Fruit fly (Drosophila melanogaster) whole organism, embryonic: ENCODE measurements around the gene Egfrap.

ENCODE experiments used
- ATbp ChIP-seq: fragments of 200-800 bp; sonication (Bioruptor generic); optimal IDR thresholded peaks from 2 replicates; lab custom pipeline; 2017; ENCODE audit warnings: missing biosample characterization, mild to moderate bottlenecking, missing genetic modification characterization, missing genetic modification reagents
- CG10366 ChIP-seq: fragments of 200-800 bp; sonication (Bioruptor generic); IDR thresholded peaks from 2 replicates; pipeline ENCODE4 v1.3.6; 2022; ENCODE audit warnings: missing biosample characterization, missing genetic modification characterization
- CG10565 ChIP-seq: fragments of 200-800 bp; sonication (Bioruptor generic); optimal IDR thresholded peaks from 3 replicates; lab custom pipeline; 2016; ENCODE audit warnings: missing biosample characterization, mild to moderate bottlenecking, missing genetic modification characterization
- CG14050 ChIP-seq: fragments of 200-800 bp; sonication (Bioruptor generic); IDR thresholded peaks from 3 replicates; pipeline ENCODE4 v1.3.6; 2022; ENCODE audit warnings: missing biosample characterization, missing genetic modification characterization
- CG14441 ChIP-seq: fragments of 200-800 bp; sonication (Bioruptor generic); IDR thresholded peaks from 2 replicates; pipeline ENCODE4 v1.3.6; 2022; ENCODE audit warnings: missing biosample characterization, missing genetic modification characterization
- CG17361 ChIP-seq: fragments of 200-800 bp; sonication (Bioruptor generic); IDR thresholded peaks from 3 replicates; pipeline ENCODE4 v1.3.6; 2022; ENCODE audit warnings: missing biosample characterization, missing genetic modification characterization
- CG17912 ChIP-seq: fragments of 200-800 bp; sonication (Bioruptor generic); optimal IDR thresholded peaks from 2 replicates; lab custom pipeline; 2018; ENCODE audit warnings: missing biosample characterization, mild to moderate bottlenecking, missing genetic modification characterization
- CG18599 ChIP-seq: fragments of 200-800 bp; sonication (Bioruptor generic); optimal IDR thresholded peaks from 3 replicates; lab custom pipeline; 2017; ENCODE audit warnings: missing biosample characterization, missing genetic modification characterization, mild to moderate bottlenecking, moderate library complexity, missing genetic modification reagents
- CG30020 ChIP-seq: fragments of 200-800 bp; optimal IDR thresholded peaks from 2 replicates; lab custom pipeline; 2019; ENCODE audit warnings: missing biosample characterization, mild to moderate bottlenecking, missing genetic modification characterization, moderate library complexity
- CG3163 ChIP-seq: fragments of 200-800 bp; sonication (Bioruptor generic); optimal IDR thresholded peaks from 3 replicates; lab custom pipeline; 2016; ENCODE audit warnings: missing biosample characterization, missing genetic modification characterization
- CG3281 ChIP-seq: fragments of 200-800 bp; sonication (Bioruptor generic); optimal IDR thresholded peaks from 3 replicates; lab custom pipeline; 2017; ENCODE audit warnings: missing biosample characterization, mild to moderate bottlenecking, missing genetic modification characterization
- CG3838 ChIP-seq: fragments of 200-800 bp; sonication (Bioruptor generic); optimal IDR thresholded peaks from 3 replicates; lab custom pipeline; 2016; ENCODE audit warnings: missing biosample characterization, missing genetic modification characterization
- CG4360 ChIP-seq: fragments of 200-800 bp; sonication (Bioruptor generic); IDR thresholded peaks from 2 replicates; pipeline ENCODE4 v1.3.6; 2022; ENCODE audit warnings: missing biosample characterization, missing genetic modification characterization
- CG6813 ChIP-seq: fragments of 200-800 bp; sonication (Bioruptor generic); optimal IDR thresholded peaks from 2 replicates; lab custom pipeline; 2017; ENCODE audit warnings: missing biosample characterization, missing genetic modification characterization, mild to moderate bottlenecking, moderate library complexity, missing genetic modification reagents
- CG6854 ChIP-seq: fragments of 200-800 bp; sonication (Bioruptor generic); optimal IDR thresholded peaks from 3 replicates; lab custom pipeline; 2017; ENCODE audit warnings: missing biosample characterization, mild to moderate bottlenecking, missing genetic modification characterization
- CG7372 ChIP-seq: fragments of 200-800 bp; sonication (Bioruptor generic); IDR thresholded peaks from 2 replicates; pipeline ENCODE4 v1.3.6; 2022; ENCODE audit warnings: missing biosample characterization, missing genetic modification characterization
- CG7745 ChIP-seq: fragments of 200-800 bp; sonication (Bioruptor generic); optimal IDR thresholded peaks from 2 replicates; lab custom pipeline; 2018; ENCODE audit warnings: missing biosample characterization, mild to moderate bottlenecking, missing genetic modification characterization, moderate library complexity
- CG7987 ChIP-seq: fragments of 200-800 bp; sonication (Bioruptor generic); optimal IDR thresholded peaks from 2 replicates; lab custom pipeline; 2018; ENCODE audit warnings: missing biosample characterization, mild to moderate bottlenecking, missing genetic modification characterization, moderate library complexity
- CHES-1-like ChIP-seq: fragments of 200-800 bp; sonication (Bioruptor generic); optimal IDR thresholded peaks from 2 replicates; lab custom pipeline; 2016; ENCODE audit warnings: missing biosample characterization, missing genetic modification characterization
- Dbx ChIP-seq: fragments of 200-800 bp; sonication (Bioruptor generic); IDR thresholded peaks from 3 replicates; pipeline ENCODE4 v1.3.6; 2022; ENCODE audit warnings: missing biosample characterization, missing genetic modification characterization
- Elba2 ChIP-seq: fragments of 200-800 bp; sonication (Bioruptor generic); optimal IDR thresholded peaks from 3 replicates; lab custom pipeline; 2016; ENCODE audit warnings: missing biosample characterization, missing genetic modification characterization
- Fer2 ChIP-seq: fragments of 200-800 bp; sonication (Bioruptor generic); optimal IDR thresholded peaks from 2 replicates; lab custom pipeline; 2018; ENCODE audit warnings: missing biosample characterization, mild to moderate bottlenecking, missing genetic modification characterization, moderate library complexity
- Hmr ChIP-seq: fragments of 200-800 bp; sonication (Bioruptor generic); optimal IDR thresholded peaks from 3 replicates; lab custom pipeline; 2017; ENCODE audit warnings: mild to moderate bottlenecking, missing biosample characterization, missing genetic modification reagents, missing genetic modification characterization
- Hr51 ChIP-seq, 2 experiments: fragments of 200-800 bp; sonication (Bioruptor generic); optimal IDR thresholded peaks; 2 replicates in 1 of 2; 3 replicates in 1 of 2; lab custom pipeline; 2016 to 2018; ENCODE audit warnings: missing biosample characterization in 2 of 2, missing genetic modification characterization in 2 of 2, mild to moderate bottlenecking in 1 of 2, moderate library complexity in 1 of 2
- Kr ChIP-seq: fragments of 200-800 bp; sonication (Bioruptor generic); optimal IDR thresholded peaks from 2 replicates; lab custom pipeline; 2017; ENCODE audit warnings: missing biosample characterization, mild to moderate bottlenecking, missing genetic modification characterization
- Ptx1 ChIP-seq: fragments of 200-800 bp; sonication (Bioruptor generic); IDR thresholded peaks from 2 replicates; pipeline ENCODE4 v1.3.6; 2022; ENCODE audit warnings: missing biosample characterization, missing genetic modification characterization
- Rfx ChIP-seq: fragments of 200-800 bp; sonication (Bioruptor generic); IDR thresholded peaks from 2 replicates; pipeline ENCODE4 v1.3.6; 2022; ENCODE audit warnings: missing biosample characterization, missing genetic modification characterization
- Scr ChIP-seq: fragments of 200-800 bp; sonication (Bioruptor generic); IDR thresholded peaks from 2 replicates; pipeline ENCODE4 v1.3.6; 2022; ENCODE audit warnings: missing biosample characterization, missing genetic modification characterization; ENCODE audit not compliant: partially characterized antibody
- Side ChIP-seq: fragments of 200-800 bp; sonication (Bioruptor generic); optimal IDR thresholded peaks from 2 replicates; lab custom pipeline; 2016; ENCODE audit warnings: missing biosample characterization, missing genetic modification characterization
- ac ChIP-seq: fragments of 200-800 bp; sonication (Bioruptor generic); optimal IDR thresholded peaks from 3 replicates; lab custom pipeline; 2017; ENCODE audit warnings: missing biosample characterization, mild to moderate bottlenecking, missing genetic modification characterization
- al ChIP-seq: fragments of 200-800 bp; sonication (Bioruptor generic); IDR thresholded peaks from 2 replicates; pipeline ENCODE4 v1.3.6; 2022; ENCODE audit warnings: missing biosample characterization, missing genetic modification characterization
- aop ChIP-seq: fragments of 200-800 bp; sonication (Bioruptor generic); IDR thresholded peaks from 2 replicates; pipeline ENCODE4 v1.3.6; 2022; ENCODE audit warnings: missing biosample characterization, missing genetic modification characterization
- ato ChIP-seq: fragments of 200-800 bp; sonication (Bioruptor generic); IDR thresholded peaks from 2 replicates; pipeline ENCODE4 v1.3.6; 2022; ENCODE audit warnings: missing biosample characterization, missing genetic modification characterization; ENCODE audit not compliant: partially characterized antibody
- bsh ChIP-seq, 2 experiments: fragments of 200-800 bp; sonication (Bioruptor generic); optimal IDR thresholded peaks; 2 replicates each; lab custom pipeline; 2017 to 2018; ENCODE audit warnings: mild to moderate bottlenecking in 2 of 2, missing biosample characterization in 2 of 2, missing genetic modification characterization in 2 of 2, moderate library complexity in 1 of 2
- chn ChIP-seq: fragments of 200-800 bp; sonication (Bioruptor generic); optimal IDR thresholded peaks from 2 replicates; lab custom pipeline; 2016; ENCODE audit warnings: missing biosample characterization, missing genetic modification characterization
- ci ChIP-seq: fragments of 200-800 bp; sonication (Bioruptor generic); IDR thresholded peaks from 3 replicates; pipeline ENCODE4 v1.3.6; 2022; ENCODE audit warnings: missing biosample characterization, missing genetic modification characterization
- eyg ChIP-seq: fragments of 200-800 bp; sonication (Bioruptor generic); optimal IDR thresholded peaks from 3 replicates; lab custom pipeline; 2016; ENCODE audit warnings: missing biosample characterization, missing genetic modification characterization
- fd102C ChIP-seq: fragments of 200-800 bp; sonication (Bioruptor generic); optimal IDR thresholded peaks from 2 replicates; lab custom pipeline; 2018; ENCODE audit warnings: missing biosample characterization, mild to moderate bottlenecking, missing genetic modification characterization, moderate library complexity
- her ChIP-seq: fragments of 200-800 bp; sonication (Bioruptor generic); optimal IDR thresholded peaks from 2 replicates; lab custom pipeline; 2016; ENCODE audit warnings: missing biosample characterization, missing genetic modification characterization
- insv ChIP-seq, 2 experiments: fragments of 200-800 bp; sonication (Bioruptor generic); optimal IDR thresholded peaks; 3 replicates each; lab custom pipeline; 2016 to 2018; ENCODE audit warnings: missing biosample characterization in 2 of 2, missing genetic modification characterization in 2 of 2
- knrl ChIP-seq: fragments of 200-800 bp; sonication (Bioruptor generic); IDR thresholded peaks from 3 replicates; pipeline ENCODE4 v1.3.6; 2022; ENCODE audit warnings: missing biosample characterization, missing genetic modification characterization; ENCODE audit not compliant: partially characterized antibody
- lbe ChIP-seq: fragments of 200-800 bp; sonication (Bioruptor generic); optimal IDR thresholded peaks from 2 replicates; lab custom pipeline; 2016; ENCODE audit warnings: missing biosample characterization, mild to moderate bottlenecking, missing genetic modification characterization
- nmo ChIP-seq: fragments of 200-800 bp; sonication (Bioruptor generic); optimal IDR thresholded peaks from 2 replicates; lab custom pipeline; 2018; ENCODE audit warnings: missing biosample characterization, mild to moderate bottlenecking, missing genetic modification characterization, moderate library complexity
- onecut ChIP-seq: fragments of 200-800 bp; sonication (Bioruptor generic); IDR thresholded peaks from 2 replicates; pipeline ENCODE4 v1.3.6; 2022; ENCODE audit warnings: missing biosample characterization, missing genetic modification characterization
- phol ChIP-seq: fragments of 200-800 bp; sonication (Bioruptor generic); optimal IDR thresholded peaks from 3 replicates; lab custom pipeline; 2018; ENCODE audit warnings: missing biosample characterization, mild to moderate bottlenecking, missing genetic modification characterization, moderate library complexity
- row ChIP-seq: fragments of 200-800 bp; sonication (Bioruptor generic); IDR thresholded peaks from 3 replicates; pipeline ENCODE4 v1.3.6; 2022; ENCODE audit warnings: missing biosample characterization, missing genetic modification characterization
- toy ChIP-seq: fragments of 200-800 bp; sonication (Bioruptor generic); IDR thresholded peaks from 2 replicates; pipeline ENCODE4 v1.3.6; 2022; ENCODE audit warnings: missing biosample characterization, missing genetic modification characterization
- unc-4 ChIP-seq: fragments of 200-800 bp; sonication (Bioruptor generic); IDR thresholded peaks from 2 replicates; pipeline ENCODE4 v1.3.6; 2022; ENCODE audit warnings: missing biosample characterization, missing genetic modification characterization; ENCODE audit not compliant: partially characterized antibody

Egfrap gene

DNA sequence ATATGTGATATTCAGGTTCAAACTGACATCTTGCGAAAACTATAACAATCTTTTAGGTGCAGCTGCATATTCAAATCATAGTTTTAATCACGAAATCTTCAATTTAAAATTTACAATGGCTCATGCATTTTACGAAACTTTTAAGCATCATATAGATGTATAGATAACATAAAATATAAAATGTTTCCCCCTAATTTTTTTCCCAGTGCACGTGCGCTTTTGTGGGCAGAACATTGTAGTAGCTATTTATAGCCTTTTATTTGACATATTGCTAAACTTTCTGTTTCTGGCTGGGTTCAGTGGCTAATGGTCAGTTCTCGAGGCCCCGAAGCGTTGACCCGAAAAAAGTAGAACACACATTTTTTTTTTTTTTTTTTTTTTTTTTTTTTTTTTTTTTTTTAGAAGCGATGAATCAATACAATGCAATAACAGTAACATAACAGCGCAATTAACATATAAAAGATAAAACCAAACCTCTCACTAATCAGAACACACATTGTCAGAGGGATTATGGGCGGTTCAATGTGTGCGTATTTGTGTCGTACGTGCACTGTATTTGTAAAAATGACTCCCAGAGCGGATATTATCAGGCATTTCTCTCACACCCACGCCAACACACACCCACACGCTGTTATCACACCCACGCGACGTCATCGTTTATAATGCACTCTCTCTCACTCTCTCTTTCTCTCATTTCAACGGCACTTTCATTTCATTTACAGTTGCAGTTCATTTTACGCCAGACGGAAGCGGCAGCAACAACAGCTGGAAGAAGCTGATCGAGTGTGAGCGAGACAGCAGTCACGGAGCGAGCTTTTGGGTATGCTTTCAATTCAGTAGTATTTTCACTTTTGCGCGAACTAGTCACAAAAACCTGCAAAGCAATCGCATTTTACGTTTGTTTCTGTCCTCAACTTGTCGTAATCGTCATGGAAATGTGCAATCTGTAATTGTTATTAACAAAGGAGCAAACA, 24.2 kb downstream of the Egfrap start (continued):
- TF ChIP-seq unc-4 (no peak), Ptx1 (GFP tag; lab: Robert Waterston, UW) (no peak; the same call in none of the 2 replicates), CG17361 (GFP tag; lab: Robert Waterston, UW) (peak; percentile 67), CG3163 (no peak), CG6854 (GFP tag; lab: Kevin White, UChicago) (no peak), Dbx (GFP tag; lab: Robert Waterston, UW) (no peak), CG7987 (peak; percentile 13), Elba2 (no peak), chn (GFP tag; lab: Kevin White, UChicago) (peak; percentile 10), CG14441 (GFP tag; lab: Robert Waterston, UW) (peak; percentile 46; the same call in 1 of the 2 replicates), CG10565 (GFP tag; lab: Kevin White, UChicago) (no peak), insv (GFP tag; optimal IDR thresholded peaks at IDR 0.05; lab: Kevin White, UChicago) (no peak), CG6813 (GFP tag; lab: Kevin White, UChicago) (no peak), ci (peak; percentile 64; the same call in 2 of the 3 replicates), row (GFP tag; lab: Robert Waterston, UW) (peak; percentile 55; the same call in 2 of the 3 replicates), Rfx (peak; percentile 51), Kr (GFP tag; lab: Kevin White, UChicago) (no peak), CG10366 (GFP tag; lab: Robert Waterston, UW) (peak; percentile 44), Scr (GFP tag; lab: Robert Waterston, UW) (no peak), Hmr (GFP tag; lab: Kevin White, UChicago) (peak; percentile 42), Side (GFP tag; lab: Kevin White, UChicago) (peak; percentile 16), her (GFP tag; lab: Kevin White, UChicago) (no peak), CG17912 (GFP tag; lab: Kevin White, UChicago) (no peak), knrl (GFP tag; lab: Robert Waterston, UW) (no peak), CG3838 (GFP tag; lab: Kevin White, UChicago) (no peak), onecut (GFP tag; lab: Robert Waterston, UW) (no peak), phol (tag; lab: Kevin White, UChicago) (peak; percentile 33), Hr51 (GFP tag; optimal IDR thresholded peaks at IDR 0.05; lab: Kevin White, UChicago) (peak in 1 of 2 experiments; percentile 76), CG30020 (tag; lab: Kevin White, UChicago) (no peak), fd102C (GFP tag; lab: Kevin White, UChicago) (no peak), ato (GFP tag; lab: Robert Waterston, UW) (no peak), eyg (no peak), lbe (GFP tag; lab: Kevin White, UChicago) (no peak), toy (no peak), bsh (GFP tag; optimal IDR thresholded peaks at IDR 0.05; lab: Kevin White, UChicago) (peak in 1 of 2 experiments; percentile 65), CG18599 (no peak), CHES-1-like (peak; percentile 8), ATbp (GFP tag; lab: Kevin White, UChicago) (peak; percentile 50), nmo (GFP tag; lab: Kevin White, UChicago) (peak; percentile 65), CG14050 (GFP tag; lab: Robert Waterston, UW) (peak; percentile 28; the same call in 2 of the 3 replicates), aop (GFP tag; lab: Robert Waterston, UW) (no peak), CG3281 (GFP tag; lab: Kevin White, UChicago) (no peak), CG7745 (tag; lab: Kevin White, UChicago) (no peak), CG4360 (GFP tag; lab: Robert Waterston, UW) (peak; percentile 65), Fer2 (tag; lab: Kevin White, UChicago) (no peak), ac (no peak), CG7372 (GFP tag; lab: Robert Waterston, UW) (no peak), al (GFP tag; lab: Robert Waterston, UW) (no peak)
